Worm (Caenorhabditis elegans): Measurements from ENCODE around the gene tac-1.

Gene tac-1

ce11 chrII:14779851-14780250 is 26.2 kb upstream of the tac-1 start:
- TF ChIP-seq ztf-29 (GFP tag; IDR thresholded peaks at IDR 0.05) (no peak), ztf-23 (GFP tag; IDR thresholded peaks at IDR 0.05) (no peak), cog-1 (tag; optimal IDR thresholded peaks at IDR 0.05) (no peak), tab-1 (GFP tag; IDR thresholded peaks at IDR 0.05) (no peak), klf-2 (GFP tag; conservative IDR thresholded peaks at IDR 0.05) (no peak), med-1 (GFP tag; optimal IDR thresholded peaks at IDR 0.05; ENCODE audit: insufficient read depth) (no peak), ref-1 (GFP tag; conservative IDR thresholded peaks at IDR 0.05) (no peak), T22C8.4 (GFP tag; IDR thresholded peaks at IDR 0.05) (no peak), flt-1 (GFP tag; IDR thresholded peaks at IDR 0.05) (no peak)

DNA sequence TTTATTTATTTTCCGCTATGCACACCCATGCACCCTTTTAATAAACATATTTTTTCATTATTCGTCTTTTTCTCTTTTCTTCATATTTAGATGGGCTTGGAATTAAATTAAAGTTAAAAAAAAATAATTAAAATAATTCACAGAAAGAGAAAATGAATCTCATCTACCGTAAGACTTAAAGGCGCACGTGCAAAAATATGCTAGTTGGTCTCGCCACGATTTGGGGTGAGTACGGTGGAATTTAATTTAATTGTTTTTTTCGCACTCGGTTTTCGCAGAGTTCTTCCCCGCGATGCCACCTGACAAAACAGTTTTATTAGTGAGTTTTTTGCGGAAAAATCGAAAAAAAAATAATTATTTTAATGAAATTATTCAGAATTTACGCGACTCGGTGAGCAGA is 24.4 kb upstream of the tac-1 start, which contains the start of gene Y54E2A.8:
Gene Y54E2A.8, plus strand, starts transcription at position 254 of the 400 bp plus-strand sequence.
- no peak for TF ChIP-seq ztf-23 (GFP tag; IDR thresholded peaks at IDR 0.05)
- TF ChIP-seq klf-2 (GFP tag; conservative IDR thresholded peaks at IDR 0.05), result no peak
- no peak for TF ChIP-seq cog-1 (tag; optimal IDR thresholded peaks at IDR 0.05)
- TF ChIP-seq tab-1 (GFP tag; IDR thresholded peaks at IDR 0.05), result no peak
- no peak for TF ChIP-seq T22C8.4 (GFP tag; IDR thresholded peaks at IDR 0.05)
- TF ChIP-seq med-1 (GFP tag; optimal IDR thresholded peaks at IDR 0.05; ENCODE audit: insufficient read depth), result no peak
- no peak for TF ChIP-seq flt-1 (GFP tag; IDR thresholded peaks at IDR 0.05)
- TF ChIP-seq ref-1 (GFP tag; conservative IDR thresholded peaks at IDR 0.05), result no peak

ce11 chrII:14772956-14773788 is 19.5 kb upstream of the tac-1 start, which contains the start of gene Y54E2A.7:
TSS of gene Y54E2A.7 (minus strand) at chrII:14773006.
- TF ChIP-seq tab-1 (GFP tag; IDR thresholded peaks at IDR 0.05) (no peak), med-1 (GFP tag; optimal IDR thresholded peaks at IDR 0.05; ENCODE audit: insufficient read depth) (no peak), klf-2 (GFP tag; conservative IDR thresholded peaks at IDR 0.05) (no peak), cog-1 (tag; optimal IDR thresholded peaks at IDR 0.05) (no peak), ztf-23 (GFP tag; IDR thresholded peaks at IDR 0.05) (no peak), flt-1 (GFP tag; IDR thresholded peaks at IDR 0.05) (no peak), T22C8.4 (GFP tag; IDR thresholded peaks at IDR 0.05) (no peak), ref-1 (GFP tag; conservative IDR thresholded peaks at IDR 0.05) (no peak), ztf-29 (GFP tag; IDR thresholded peaks at IDR 0.05) (no peak)

DNA sequence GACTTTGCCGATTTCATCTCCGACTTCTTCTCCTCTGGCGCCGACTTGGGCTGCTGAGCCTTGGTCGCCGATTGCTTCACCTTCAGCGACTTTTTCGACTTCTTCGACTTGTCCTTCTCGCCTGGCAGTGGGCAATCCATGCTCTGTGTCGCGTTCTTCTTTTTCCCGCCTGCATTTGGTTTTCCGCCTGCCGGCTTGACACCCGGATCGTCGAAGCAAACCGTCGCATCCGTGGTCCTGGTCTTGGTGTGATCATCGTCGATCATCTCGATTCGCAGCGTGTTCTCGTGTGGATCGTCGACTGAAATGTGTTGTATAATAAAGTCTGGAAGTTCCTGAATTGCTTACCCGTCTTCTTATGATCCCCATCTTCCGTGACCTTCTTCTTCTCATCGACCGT is 18.4 kb upstream of the tac-1 start:
- no peak for TF ChIP-seq tab-1 (GFP tag; IDR thresholded peaks at IDR 0.05)
- TF ChIP-seq med-1 (GFP tag; optimal IDR thresholded peaks at IDR 0.05; ENCODE audit: insufficient read depth), result no peak
- TF ChIP-seq ztf-23 (GFP tag; IDR thresholded peaks at IDR 0.05), result no peak
- TF ChIP-seq T22C8.4 (GFP tag; IDR thresholded peaks at IDR 0.05), result no peak
- no peak for TF ChIP-seq ztf-29 (GFP tag; IDR thresholded peaks at IDR 0.05)
- no peak for TF ChIP-seq cog-1 (tag; optimal IDR thresholded peaks at IDR 0.05)
- TF ChIP-seq ref-1 (GFP tag; conservative IDR thresholded peaks at IDR 0.05), result no peak
- no peak for TF ChIP-seq klf-2 (GFP tag; conservative IDR thresholded peaks at IDR 0.05)
- no peak for TF ChIP-seq flt-1 (GFP tag; IDR thresholded peaks at IDR 0.05)

DNA sequence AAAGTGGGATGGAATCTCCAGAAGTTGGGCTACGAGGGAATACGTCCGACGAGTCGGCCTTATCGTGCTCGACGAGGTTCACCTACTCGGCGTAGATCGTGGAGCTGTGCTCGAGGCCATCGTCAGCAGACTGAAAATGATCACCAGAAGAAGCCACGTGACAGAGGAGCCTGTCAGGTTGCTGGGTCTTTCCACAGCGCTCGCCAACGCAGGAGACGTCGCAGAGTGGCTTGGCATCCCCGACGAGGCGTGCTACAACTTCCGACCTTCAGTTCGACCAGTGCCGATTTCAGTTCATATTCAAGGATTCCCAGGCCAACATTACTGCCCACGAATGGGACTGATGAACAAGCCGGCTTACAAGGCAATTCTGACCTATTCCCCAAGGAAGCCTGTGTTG is 17.4 kb upstream of the tac-1 start:
- TF ChIP-seq tab-1 (GFP tag; IDR thresholded peaks at IDR 0.05) (no peak), med-1 (GFP tag; optimal IDR thresholded peaks at IDR 0.05; ENCODE audit: insufficient read depth) (no peak), cog-1 (tag; optimal IDR thresholded peaks at IDR 0.05) (no peak), ztf-23 (GFP tag; IDR thresholded peaks at IDR 0.05) (no peak), klf-2 (GFP tag; conservative IDR thresholded peaks at IDR 0.05) (no peak), ztf-29 (GFP tag; IDR thresholded peaks at IDR 0.05) (no peak), flt-1 (GFP tag; IDR thresholded peaks at IDR 0.05) (no peak), ref-1 (GFP tag; conservative IDR thresholded peaks at IDR 0.05) (no peak), T22C8.4 (GFP tag; IDR thresholded peaks at IDR 0.05) (no peak)

ce11 chrII:14768804-14769203 is 15.1 kb upstream of the tac-1 start:
- TF ChIP-seq cog-1 (tag; optimal IDR thresholded peaks at IDR 0.05), result no peak

ce11 chrII:14757711-14758110 is 4.0 kb upstream of the tac-1 start, which contains the start of gene Y54E2A.5:
TSS of gene Y54E2A.5 (minus strand) at chrII:14757811.
- TF ChIP-seq flt-1 (GFP tag; IDR thresholded peaks at IDR 0.05) (no peak), ztf-23 (GFP tag; IDR thresholded peaks at IDR 0.05) (no peak), klf-2 (GFP tag; conservative IDR thresholded peaks at IDR 0.05) (no peak), tab-1 (GFP tag; IDR thresholded peaks at IDR 0.05) (no peak), ztf-29 (GFP tag; IDR thresholded peaks at IDR 0.05) (no peak), ref-1 (GFP tag; conservative IDR thresholded peaks at IDR 0.05) (no peak), cog-1 (tag; optimal IDR thresholded peaks at IDR 0.05) (no peak), T22C8.4 (GFP tag; IDR thresholded peaks at IDR 0.05) (no peak), med-1 (GFP tag; optimal IDR thresholded peaks at IDR 0.05; ENCODE audit: insufficient read depth) (no peak)

- no peak for TF ChIP-seq med-1 (GFP tag; optimal IDR thresholded peaks at IDR 0.05; ENCODE audit: insufficient read depth)
- TF ChIP-seq T22C8.4 (GFP tag; IDR thresholded peaks at IDR 0.05), result no peak
- no peak for TF ChIP-seq flt-1 (GFP tag; IDR thresholded peaks at IDR 0.05)
- no peak for TF ChIP-seq klf-2 (GFP tag; conservative IDR thresholded peaks at IDR 0.05)
- TF ChIP-seq cog-1 (tag; optimal IDR thresholded peaks at IDR 0.05), result no peak
- no peak for TF ChIP-seq ztf-23 (GFP tag; IDR thresholded peaks at IDR 0.05)
These were observed 431 bp downstream of the tac-1 start for ce11 chrII:14753246-14753645.

- TF ChIP-seq cog-1 (tag; optimal IDR thresholded peaks at IDR 0.05), result no peak
- no peak for TF ChIP-seq ztf-23 (GFP tag; IDR thresholded peaks at IDR 0.05)
- no peak for TF ChIP-seq T22C8.4 (GFP tag; IDR thresholded peaks at IDR 0.05)
- TF ChIP-seq tab-1 (GFP tag; IDR thresholded peaks at IDR 0.05), result no peak
- no peak for TF ChIP-seq med-1 (GFP tag; optimal IDR thresholded peaks at IDR 0.05; ENCODE audit: insufficient read depth)
- no peak for TF ChIP-seq flt-1 (GFP tag; IDR thresholded peaks at IDR 0.05)
- no peak for TF ChIP-seq klf-2 (GFP tag; conservative IDR thresholded peaks at IDR 0.05)
- TF ChIP-seq ztf-29 (GFP tag; IDR thresholded peaks at IDR 0.05), result no peak
- no peak for TF ChIP-seq ref-1 (GFP tag; conservative IDR thresholded peaks at IDR 0.05)
These were observed 1.3 kb downstream of the tac-1 start, which contains the start of gene smg-9 for ce11 chrII:14752187-14752959. TSS of gene smg-9 (minus strand) at chrII:14752849.
